Worm (Caenorhabditis elegans) whole organism, L4/young adult: Measurements from ENCODE around the gene csb-1.

Experiments
- W03F9.2 ChIP-seq: fragments of 150-350 bp; optimal IDR thresholded peaks from 2 replicates; lab custom pipeline; 2014; ENCODE audit warnings: missing biosample characterization, missing genetic modification characterization
- dao-5 ChIP-seq: sonication (generic microtip); optimal IDR thresholded peaks from 2 replicates; lab custom pipeline; 2016; ENCODE audit warnings: missing genotype, missing genetic modification characterization, moderate library complexity, missing compliant biosample characterization
- him-1 ChIP-seq: sonication (generic microtip); optimal IDR thresholded peaks from 2 replicates; lab custom pipeline; 2016; ENCODE audit warnings: missing genotype, missing genetic modification reagents, missing genetic modification characterization, missing compliant biosample characterization

Gene csb-1

ce11 chrX:15856853-15857252, 8.9 kb downstream of the csb-1 start, which contains the start of gene F53H4.2:
F53H4.2 (plus strand) TSS chrX:15857153.
- TF ChIP-seq dao-5 (tag; lab: Kevin White, UChicago) = no peak
- no peak for TF ChIP-seq W03F9.2 (tag; lab: Kevin White, UChicago)
- no peak for TF ChIP-seq him-1 (tag; lab: Kevin White, UChicago)

- no peak for TF ChIP-seq W03F9.2 (tag; lab: Kevin White, UChicago)
- TF ChIP-seq him-1 (tag; lab: Kevin White, UChicago) = no peak
- TF ChIP-seq dao-5 (tag; lab: Kevin White, UChicago) = no peak
These were observed 14.7 kb downstream of the csb-1 start for ce11 chrX:15851013-15851412.

- TF ChIP-seq W03F9.2 (tag; lab: Kevin White, UChicago) = peak; percentile 11
- TF ChIP-seq him-1 (tag; lab: Kevin White, UChicago) = peak; percentile 62
- TF ChIP-seq dao-5 (tag; lab: Kevin White, UChicago) = no peak
These were observed 16.3 kb downstream of the csb-1 start, which contains the start of gene acl-1 for ce11 chrX:15849397-15849935. acl-1 (plus strand) TSS chrX:15849885.

ce11 chrX:15848867-15849266, 16.9 kb downstream of the csb-1 start:
- no peak for TF ChIP-seq dao-5 (tag; lab: Kevin White, UChicago)
- TF ChIP-seq him-1 (tag; lab: Kevin White, UChicago) = no peak

ce11 chrX:15847543-15848087, 18.1 kb downstream of the csb-1 start, which contains the start of gene F59F4.3:
F59F4.3 (minus strand) TSS chrX:15847593.
- TF ChIP-seq him-1 (tag; lab: Kevin White, UChicago) (no peak), dao-5 (tag; lab: Kevin White, UChicago) (no peak), W03F9.2 (tag; lab: Kevin White, UChicago) (no peak)

ce11 chrX:15846552-15846951, 19.2 kb downstream of the csb-1 start:
- TF ChIP-seq W03F9.2 (tag; lab: Kevin White, UChicago) (no peak), him-1 (tag; lab: Kevin White, UChicago) (no peak)

ce11 chrX:15844330-15844729, 21.4 kb downstream of the csb-1 start:
- TF ChIP-seq him-1 (tag; lab: Kevin White, UChicago) = no peak
- TF ChIP-seq W03F9.2 (tag; lab: Kevin White, UChicago) = no peak
- no peak for TF ChIP-seq dao-5 (tag; lab: Kevin White, UChicago)

- no peak for TF ChIP-seq dao-5 (tag; lab: Kevin White, UChicago)
- no peak for TF ChIP-seq W03F9.2 (tag; lab: Kevin White, UChicago)
- TF ChIP-seq him-1 (tag; lab: Kevin White, UChicago) = no peak
These were observed 23.2 kb downstream of the csb-1 start for ce11 chrX:15842492-15842891.

ce11 chrX:15841086-15841622, 24.6 kb downstream of the csb-1 start, which contains the start of gene serp-1.1:
serp-1.1 (plus strand) TSS chrX:15841572.
- TF ChIP-seq him-1 (tag; lab: Kevin White, UChicago) (peak; percentile 95), W03F9.2 (tag; lab: Kevin White, UChicago) (peak; percentile 91), dao-5 (tag; lab: Kevin White, UChicago) (peak; percentile 92)

ce11 chrX:15838496-15838948, 27.2 kb downstream of the csb-1 start, which contains the start of gene acox-1.6:
acox-1.6 (minus strand) TSS chrX:15838546.
- TF ChIP-seq him-1 (tag; lab: Kevin White, UChicago) = no peak
- no peak for TF ChIP-seq W03F9.2 (tag; lab: Kevin White, UChicago)
- no peak for TF ChIP-seq dao-5 (tag; lab: Kevin White, UChicago)

- TF ChIP-seq him-1 (tag; lab: Kevin White, UChicago) (no peak), W03F9.2 (tag; lab: Kevin White, UChicago) (no peak), dao-5 (tag; lab: Kevin White, UChicago) (no peak)
These were observed 34.2 kb downstream of the csb-1 start for ce11 chrX:15831537-15831936.

- TF ChIP-seq W03F9.2 (tag; lab: Kevin White, UChicago) (no peak), dao-5 (tag; lab: Kevin White, UChicago) (no peak), him-1 (tag; lab: Kevin White, UChicago) (no peak)
These were observed 37.7 kb downstream of the csb-1 start, which contains the start of gene Y7A5A.20 for ce11 chrX:15828059-15828458. Y7A5A.20 (plus strand) TSS chrX:15828359.

- TF ChIP-seq W03F9.2 (tag; lab: Kevin White, UChicago) (no peak), dao-5 (tag; lab: Kevin White, UChicago) (no peak), him-1 (tag; lab: Kevin White, UChicago) (no peak)
These were observed 38.9 kb downstream of the csb-1 start, which contains the start of gene Y7A5A.9 for ce11 chrX:15826866-15827265. Y7A5A.9 (plus strand) TSS chrX:15827166.
